Worm (Caenorhabditis elegans): ENCODE results near the gene try-10.

try-10 gene

DNA sequence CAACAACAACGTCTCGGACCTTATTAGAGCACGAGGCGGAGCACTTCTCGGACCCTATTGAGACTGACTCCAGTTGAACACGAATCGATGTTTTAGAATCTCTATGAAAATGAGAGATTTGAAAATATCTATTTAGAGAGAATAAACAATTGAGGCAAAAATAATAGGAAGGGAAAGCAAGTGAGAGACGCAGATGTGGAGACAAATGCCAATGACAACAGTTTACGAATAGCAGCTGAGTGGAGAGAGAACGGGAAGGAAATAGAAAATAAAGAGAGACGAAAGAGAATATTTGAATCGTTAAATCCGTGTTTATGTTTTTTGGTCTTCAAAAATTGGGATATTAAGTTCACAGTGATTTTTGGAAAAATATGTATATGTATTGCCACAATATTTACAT lies 3.2 kb downstream of the try-10 start (continued):
- TF ChIP-seq daf-8 (GFP tag; IDR thresholded peaks at IDR 0.05) (no peak), nhr-10 (tag; optimal IDR thresholded peaks at IDR 0.05) (peak; percentile 18), mep-1 (tag; optimal IDR thresholded peaks at IDR 0.05) (peak; percentile 27), hmg-1.1 (GFP tag; IDR thresholded peaks at IDR 0.05) (peak; percentile 33; the same call in 1 of the 2 replicates), ZK546.5 (tag; optimal IDR thresholded peaks at IDR 0.05) (no peak), nhr-25 (tag; optimal IDR thresholded peaks at IDR 0.05; ENCODE audit: borderline replicate concordance, insufficient read depth) (no peak), skn-1 (tag; optimal IDR thresholded peaks at IDR 0.05) (no peak), pqm-1 (tag; optimal IDR thresholded peaks at IDR 0.05) (no peak), F10B5.3 (tag; optimal IDR thresholded peaks at IDR 0.05) (no peak), F49E8.2 (tag; optimal IDR thresholded peaks at IDR 0.05; ENCODE audit: borderline replicate concordance) (no peak), nhr-48 (tag; optimal IDR thresholded peaks at IDR 0.05) (no peak), rbr-2 (tag; optimal IDR thresholded peaks at IDR 0.05) (peak; percentile 39), unc-62 (GFP tag; optimal IDR thresholded peaks at IDR 0.05 in 1 of 2) (no peak), unc-62 (tag; optimal IDR thresholded peaks at IDR 0.05) (no peak), dve-1 (tag; optimal IDR thresholded peaks at IDR 0.05; ENCODE audit: insufficient read depth) (peak; percentile 21), dmd-6 (GFP tag; IDR thresholded peaks at IDR 0.05) (peak; percentile 35; the same call in 1 of the 2 replicates), ceh-82 (tag; optimal IDR thresholded peaks at IDR 0.05) (no peak), lsy-2 (tag; optimal IDR thresholded peaks at IDR 0.05) (peak in 1 of 2 experiments; percentile 1), nhr-41 (GFP tag; IDR thresholded peaks at IDR 0.05) (no peak), lin-13 (GFP tag; optimal IDR thresholded peaks at IDR 0.05) (peak; percentile 9), nhr-102 (tag; optimal IDR thresholded peaks at IDR 0.05) (no peak), zag-1 (tag; optimal IDR thresholded peaks at IDR 0.05) (no peak), hlh-11 (tag; optimal IDR thresholded peaks at IDR 0.05) (peak; percentile 54), nhr-28 (tag; optimal IDR thresholded peaks at IDR 0.05) (peak; percentile 18), nhr-11 (tag; optimal IDR thresholded peaks at IDR 0.05) (peak; percentile 26), mdt-29 (GFP tag; IDR thresholded peaks at IDR 0.05) (no peak), lin-39 (tag; optimal IDR thresholded peaks at IDR 0.05) (no peak), nhr-76 (tag; optimal IDR thresholded peaks at IDR 0.05) (no peak), snpc-4 (tag; optimal IDR thresholded peaks at IDR 0.05) (no peak), lin-15B (tag; optimal IDR thresholded peaks at IDR 0.05) (no peak), daf-12 (tag; optimal IDR thresholded peaks at IDR 0.05) (no peak), egl-27 (tag; optimal IDR thresholded peaks at IDR 0.05) (no peak), Y105C5A.15 (GFP tag; IDR thresholded peaks at IDR 0.05) (no peak), T26A8.4 (GFP tag; IDR thresholded peaks at IDR 0.05) (no peak), spr-1 (tag; optimal IDR thresholded peaks at IDR 0.05) (no peak), unc-130 (GFP tag; optimal IDR thresholded peaks at IDR 0.05) (no peak), lin-38 (GFP tag; IDR thresholded peaks at IDR 0.05) (no peak), mxl-2 (GFP tag; conservative IDR thresholded peaks at IDR 0.05) (no peak)

DNA sequence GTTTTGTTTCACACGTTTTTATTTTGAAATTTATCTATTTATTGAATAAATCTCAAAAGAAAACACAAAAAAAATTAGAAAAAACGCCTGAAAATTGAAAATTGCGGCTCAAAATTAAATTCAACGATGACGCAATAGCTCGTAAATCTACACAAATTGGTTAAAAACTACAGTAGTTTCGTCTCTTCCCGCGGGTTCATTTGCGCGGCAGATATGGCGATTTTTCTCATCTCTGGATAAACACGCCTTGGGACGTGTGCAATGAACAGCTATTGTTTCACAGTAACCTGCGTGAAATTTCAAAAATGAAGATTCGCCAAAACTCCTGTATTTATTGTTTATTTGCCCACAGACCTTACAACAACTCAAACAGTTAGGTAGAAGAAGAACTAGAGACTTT lies 3.8 kb downstream of the try-10 start:
- TF ChIP-seq nhr-77 (tag; optimal IDR thresholded peaks at IDR 0.05) (no peak), skn-1 (tag; optimal IDR thresholded peaks at IDR 0.05) (no peak), R02D3.7 (tag; optimal IDR thresholded peaks at IDR 0.05) (peak; percentile 43), F26F4.8 (GFP tag; conservative IDR thresholded peaks at IDR 0.05) (no peak), sdz-12 (GFP tag; optimal IDR thresholded peaks at IDR 0.05) (no peak), hmg-1.1 (GFP tag; IDR thresholded peaks at IDR 0.05) (no peak), php-3 (GFP tag; IDR thresholded peaks at IDR 0.05) (no peak)
